Worm (Caenorhabditis elegans) whole organism, midembryonic: Measurements from ENCODE around the gene F13B6.2.

Experiments
- flt-1 ChIP-seq: fragments of 200-800 bp; sonication (Bioruptor generic); IDR thresholded peaks from 2 replicates; pipeline ENCODE4 v1.3.6; 2022; ENCODE audit warnings: missing genetic modification characterization, missing compliant biosample characterization
- klf-2 ChIP-seq: fragments of 200-800 bp; sonication (Bioruptor generic); conservative IDR thresholded peaks from 2 replicates; pipeline ENCODE4 v1.3.6; 2022; ENCODE audit warnings: missing genetic modification reagents, missing genetic modification characterization, missing compliant biosample characterization
- ref-1 ChIP-seq: fragments of 200-800 bp; sonication (Bioruptor generic); conservative IDR thresholded peaks from 2 replicates; pipeline ENCODE4 v1.3.6; 2022; ENCODE audit warnings: missing genetic modification reagents, missing genetic modification characterization, missing compliant biosample characterization
- ztf-29 ChIP-seq: fragments of 200-800 bp; sonication (Bioruptor generic); IDR thresholded peaks from 2 replicates; pipeline ENCODE4 v1.3.6; 2022; ENCODE audit warnings: missing genetic modification reagents, missing genetic modification characterization, missing compliant biosample characterization

- TF ChIP-seq ref-1 (no peak), klf-2 (no peak), ztf-29 (no peak), flt-1 (GFP tag; lab: Robert Waterston, UW) (no peak)
Measured at ce11 chrIV:7451345-7451744, 8.8 kb downstream of the F13B6.2 start, which contains the start of gene tes-1.
